Worm (Caenorhabditis elegans) whole organism, late embryonic: ENCODE measurements around the gene asb-2.

Source experiments
- nfya-1 ChIP-seq: sonication (generic microtip); optimal IDR thresholded peaks from 2 replicates; lab custom pipeline; 2017; ENCODE audit warnings: missing genetic modification characterization, mild to moderate bottlenecking, missing compliant biosample characterization, antibody characterized with exemption, moderate library complexity
- nhr-11 ChIP-seq: fragments of 150-350 bp; optimal IDR thresholded peaks from 2 replicates; lab custom pipeline; 2014; ENCODE audit warnings: missing biosample characterization, missing genetic modification characterization

DNA sequence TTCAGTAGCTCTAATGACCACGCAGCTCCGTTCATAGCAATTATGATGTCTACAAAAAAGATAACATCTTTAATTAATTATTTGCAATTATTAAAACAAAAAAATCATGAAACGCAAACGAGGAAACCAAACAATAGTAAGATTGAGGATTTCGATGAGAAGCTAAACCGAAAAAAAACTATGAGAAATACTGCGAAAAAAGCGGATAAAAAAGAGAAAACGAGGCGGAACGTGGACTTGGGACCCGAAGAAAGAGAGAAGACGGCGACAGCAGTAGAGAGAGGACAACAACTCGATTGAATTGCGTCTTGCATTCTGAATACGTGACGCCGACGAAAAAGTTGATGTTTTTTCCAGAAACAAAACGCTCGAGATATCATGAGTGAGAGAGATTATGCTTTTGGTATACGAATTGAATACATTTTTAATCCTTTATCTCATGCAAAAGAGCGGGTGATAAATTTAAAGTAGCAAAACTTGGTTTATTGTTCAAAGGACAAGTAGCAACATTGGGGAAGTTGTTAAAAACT is 19.3 kb downstream of the asb-2 start, which contains the start of gene ncr-1:
- TF ChIP-seq nhr-11 (tag; lab: Kevin White, UChicago), result no peak
- TF ChIP-seq nfya-1, result no peak
